Fruit fly (Drosophila melanogaster) whole organism, embryonic: ENCODE measurements around the gene Cpr67Fa1.

ENCODE experiments used
- Bdp1 ChIP-seq: fragments of 200-800 bp; sonication (Bioruptor generic); optimal IDR thresholded peaks from 3 replicates; lab custom pipeline; 2016; ENCODE audit warnings: missing biosample characterization, missing genetic modification characterization
- CG10959 ChIP-seq: fragments of 200-800 bp; sonication (Bioruptor generic); IDR thresholded peaks from 2 replicates; pipeline ENCODE4 v1.3.6; 2022; ENCODE audit warnings: missing biosample characterization, missing genetic modification characterization
- CG11504 ChIP-seq: fragments of 200-800 bp; sonication (Bioruptor generic); optimal IDR thresholded peaks from 3 replicates; lab custom pipeline; 2019; ENCODE audit warnings: missing biosample characterization, mild to moderate bottlenecking, missing genetic modification characterization, moderate library complexity
- CG11695 ChIP-seq: fragments of 200-800 bp; sonication (Bioruptor generic); IDR thresholded peaks from 3 replicates; pipeline ENCODE4 v1.3.6; 2022; ENCODE audit warnings: missing biosample characterization, missing genetic modification characterization
- CG12659 ChIP-seq: fragments of 200-800 bp; sonication (Bioruptor generic); optimal IDR thresholded peaks from 3 replicates; lab custom pipeline; 2017; ENCODE audit warnings: mild to moderate bottlenecking, missing biosample characterization, missing genetic modification reagents, missing genetic modification characterization
- CG14710 ChIP-seq: fragments of 200-800 bp; sonication (Bioruptor generic); optimal IDR thresholded peaks from 3 replicates; lab custom pipeline; 2019; ENCODE audit warnings: missing biosample characterization, mild to moderate bottlenecking, missing genetic modification characterization, moderate library complexity
- CG14965 ChIP-seq: fragments of 200-800 bp; sonication (Bioruptor generic); optimal IDR thresholded peaks from 2 replicates; lab custom pipeline; 2016; ENCODE audit warnings: missing biosample characterization, missing genetic modification characterization, borderline replicate concordance
- CG15073 ChIP-seq: fragments of 200-800 bp; sonication (Bioruptor generic); optimal IDR thresholded peaks from 2 replicates; lab custom pipeline; 2016; ENCODE audit warnings: missing biosample characterization, missing genetic modification characterization
- CG15696 ChIP-seq: fragments of 200-800 bp; sonication (Bioruptor generic); optimal IDR thresholded peaks from 2 replicates; lab custom pipeline; 2019; ENCODE audit warnings: missing biosample characterization, mild to moderate bottlenecking, missing genetic modification characterization, moderate library complexity
- CG1647 ChIP-seq: fragments of 200-800 bp; sonication (Bioruptor generic); optimal IDR thresholded peaks from 3 replicates; lab custom pipeline; 2016; ENCODE audit warnings: missing biosample characterization, missing genetic modification characterization
- CG17186 ChIP-seq: fragments of 200-800 bp; sonication (Bioruptor generic); optimal IDR thresholded peaks from 3 replicates; lab custom pipeline; 2017; ENCODE audit warnings: missing biosample characterization, missing genetic modification reagents, missing genetic modification characterization
- CG2875 ChIP-seq: fragments of 200-800 bp; sonication (Bioruptor generic); optimal IDR thresholded peaks from 2 replicates; lab custom pipeline; 2017; ENCODE audit warnings: missing biosample characterization, mild to moderate bottlenecking, missing genetic modification characterization, missing genetic modification reagents
- CG30020 ChIP-seq: fragments of 200-800 bp; optimal IDR thresholded peaks from 2 replicates; lab custom pipeline; 2019; ENCODE audit warnings: missing biosample characterization, mild to moderate bottlenecking, missing genetic modification characterization, moderate library complexity
- CG3281 ChIP-seq: fragments of 200-800 bp; sonication (Bioruptor generic); optimal IDR thresholded peaks from 3 replicates; lab custom pipeline; 2017; ENCODE audit warnings: missing biosample characterization, mild to moderate bottlenecking, missing genetic modification characterization
- CG33213 ChIP-seq: fragments of 200-800 bp; sonication (Bioruptor generic); optimal IDR thresholded peaks from 3 replicates; lab custom pipeline; 2016; ENCODE audit warnings: missing biosample characterization, missing genetic modification characterization
- CG3407 ChIP-seq: fragments of 200-800 bp; sonication (Bioruptor generic); optimal IDR thresholded peaks from 2 replicates; lab custom pipeline; 2018; ENCODE audit warnings: missing biosample characterization, mild to moderate bottlenecking, missing genetic modification characterization
- CG34422 ChIP-seq: fragments of 200-800 bp; sonication (Bioruptor generic); IDR thresholded peaks from 3 replicates; pipeline ENCODE4 v1.3.6; 2022; ENCODE audit warnings: missing biosample characterization, missing genetic modification characterization
- CG3726 ChIP-seq: fragments of 200-800 bp; sonication (Bioruptor generic); IDR thresholded peaks from 3 replicates; pipeline ENCODE4, ENCODE4 v1.3.6; 2022; ENCODE audit warnings: missing biosample characterization, missing genetic modification characterization
- CG3995 ChIP-seq: fragments of 200-800 bp; sonication (Bioruptor generic); optimal IDR thresholded peaks from 3 replicates; lab custom pipeline; 2016; ENCODE audit warnings: missing biosample characterization, missing genetic modification characterization
- CG4424 ChIP-seq: fragments of 200-800 bp; sonication (Bioruptor generic); optimal IDR thresholded peaks from 3 replicates; lab custom pipeline; 2016; ENCODE audit warnings: missing biosample characterization, missing genetic modification characterization
- CG6654 ChIP-seq: fragments of 200-800 bp; sonication (Bioruptor generic); optimal IDR thresholded peaks from 2 replicates; lab custom pipeline; 2017; ENCODE audit warnings: missing biosample characterization, mild to moderate bottlenecking, missing genetic modification characterization
- CG6689 ChIP-seq: fragments of 200-800 bp; sonication (Bioruptor generic); IDR thresholded peaks from 2 replicates; pipeline ENCODE4 v1.3.6; 2022; ENCODE audit warnings: missing biosample characterization, missing genetic modification characterization
- CG9437 ChIP-seq: fragments of 200-800 bp; sonication (Bioruptor generic); optimal IDR thresholded peaks from 2 replicates; lab custom pipeline; 2018; ENCODE audit warnings: missing biosample characterization, mild to moderate bottlenecking, missing genetic modification characterization
- CTCF ChIP-seq: fragments of 200-800 bp; sonication (Bioruptor generic); optimal IDR thresholded peaks from 2 replicates; lab custom pipeline; 2017; ENCODE audit warnings: missing biosample characterization, mild to moderate bottlenecking, missing genetic modification characterization, moderate library complexity
- Camta ChIP-seq: fragments of 200-800 bp; sonication (Bioruptor generic); optimal IDR thresholded peaks from 2 replicates; lab custom pipeline; 2016; ENCODE audit warnings: missing biosample characterization, missing genetic modification characterization
- Dbx ChIP-seq: fragments of 200-800 bp; sonication (Bioruptor generic); IDR thresholded peaks from 3 replicates; pipeline ENCODE4 v1.3.6; 2022; ENCODE audit warnings: missing biosample characterization, missing genetic modification characterization
- Elba2 ChIP-seq: fragments of 200-800 bp; sonication (Bioruptor generic); optimal IDR thresholded peaks from 3 replicates; lab custom pipeline; 2016; ENCODE audit warnings: missing biosample characterization, missing genetic modification characterization
- Ets65A ChIP-seq: fragments of 200-800 bp; sonication (Bioruptor generic); peaks from one replicate; lab custom pipeline; 2016; ENCODE audit warnings: missing biosample characterization, missing genetic modification characterization
- Fer3 ChIP-seq: fragments of 200-800 bp; sonication (Bioruptor generic); optimal IDR thresholded peaks from 2 replicates; lab custom pipeline; 2018; ENCODE audit warnings: missing biosample characterization, mild to moderate bottlenecking, missing genetic modification characterization, moderate library complexity
- Gug ChIP-seq: fragments of 200-800 bp; sonication (Bioruptor generic); IDR thresholded peaks from 4 replicates; pipeline ENCODE4 v1.3.6; 2022; ENCODE audit warnings: missing biosample characterization, missing genetic modification characterization
- H2.0 ChIP-seq: fragments of 200-800 bp; sonication (Bioruptor generic); IDR thresholded peaks from 2 replicates; pipeline ENCODE4 v1.3.6; 2022; ENCODE audit warnings: missing biosample characterization, missing genetic modification characterization
- Hey ChIP-seq: fragments of 200-800 bp; sonication (Bioruptor generic); optimal IDR thresholded peaks from 3 replicates; lab custom pipeline; 2018; ENCODE audit warnings: missing biosample characterization, mild to moderate bottlenecking, missing genetic modification characterization
- Jarid2 ChIP-seq: fragments of 200-800 bp; sonication (Bioruptor generic); optimal IDR thresholded peaks from 3 replicates; lab custom pipeline; 2017; ENCODE audit warnings: mild to moderate bottlenecking, missing biosample characterization, missing genetic modification reagents, missing genetic modification characterization
- Myb ChIP-seq: fragments of 200-800 bp; sonication (Bioruptor generic); optimal IDR thresholded peaks from 2 replicates; lab custom pipeline; 2016; ENCODE audit warnings: missing biosample characterization, missing genetic modification characterization
- NC2α ChIP-seq: fragments of 200-800 bp; sonication (Bioruptor generic); optimal IDR thresholded peaks from 2 replicates; lab custom pipeline; 2016; ENCODE audit warnings: missing biosample characterization, missing genetic modification characterization
- NC2β ChIP-seq: fragments of 200-800 bp; sonication (Bioruptor generic); optimal IDR thresholded peaks from 2 replicates; lab custom pipeline; 2016; ENCODE audit warnings: missing biosample characterization, missing genetic modification characterization
- NFAT ChIP-seq: fragments of 200-800 bp; sonication (Bioruptor generic); IDR thresholded peaks from 2 replicates; pipeline ENCODE4 v1.3.6; 2022; ENCODE audit warnings: missing biosample characterization, missing genetic modification characterization
- Nf-YA ChIP-seq: fragments of 200-800 bp; sonication (Bioruptor generic); IDR thresholded peaks from 2 replicates; pipeline ENCODE4 v1.3.6; 2022; ENCODE audit warnings: missing biosample characterization, missing genetic modification characterization
- Optix ChIP-seq: fragments of 200-800 bp; sonication (Bioruptor generic); IDR thresholded peaks from 3 replicates; pipeline ENCODE4 v1.3.6; 2022; ENCODE audit warnings: missing biosample characterization, missing genetic modification characterization
- ato ChIP-seq: fragments of 200-800 bp; sonication (Bioruptor generic); IDR thresholded peaks from 2 replicates; pipeline ENCODE4 v1.3.6; 2022; ENCODE audit warnings: missing biosample characterization, missing genetic modification characterization; ENCODE audit not compliant: partially characterized antibody
- br ChIP-seq: fragments of >200 bp; optimal IDR thresholded peaks from 2 replicates; lab custom pipeline; 2017
- dm ChIP-seq: fragments of 200-800 bp; sonication (Bioruptor generic); optimal IDR thresholded peaks from 3 replicates; lab custom pipeline; 2016; ENCODE audit warnings: missing biosample characterization, missing genetic modification characterization
- dmrt11E ChIP-seq: fragments of 200-800 bp; sonication (Bioruptor generic); optimal IDR thresholded peaks from 3 replicates; lab custom pipeline; 2018; ENCODE audit warnings: missing biosample characterization, mild to moderate bottlenecking, missing genetic modification characterization, moderate library complexity
- gcm ChIP-seq: fragments of 200-800 bp; sonication (Bioruptor generic); optimal IDR thresholded peaks from 2 replicates; lab custom pipeline; 2019; ENCODE audit warnings: missing biosample characterization, mild to moderate bottlenecking, missing genetic modification characterization, moderate library complexity
- inv ChIP-seq: fragments of 200-800 bp; sonication (Bioruptor generic); IDR thresholded peaks from 2 replicates; pipeline ENCODE4 v1.3.6; 2022; ENCODE audit warnings: missing biosample characterization, missing genetic modification characterization; ENCODE audit not compliant: partially characterized antibody
- luna ChIP-seq: fragments of 200-800 bp; sonication (Bioruptor generic); optimal IDR thresholded peaks from 2 replicates; lab custom pipeline; 2016; ENCODE audit warnings: missing biosample characterization, missing genetic modification characterization
- mld ChIP-seq: fragments of 200-800 bp; sonication (Bioruptor generic); IDR thresholded peaks from 3 replicates; pipeline ENCODE4 v1.3.6; 2022; ENCODE audit warnings: missing biosample characterization, missing genetic modification characterization; ENCODE audit not compliant: partially characterized antibody
- peb ChIP-seq: fragments of 200-800 bp; sonication (Bioruptor generic); IDR thresholded peaks from 2 replicates; pipeline ENCODE4 v1.3.6; 2022; ENCODE audit warnings: missing biosample characterization, missing genetic modification characterization
- pita ChIP-seq: fragments of 200-800 bp; sonication (Bioruptor generic); optimal IDR thresholded peaks from 2 replicates; lab custom pipeline; 2017; ENCODE audit warnings: missing biosample characterization, mild to moderate bottlenecking, missing genetic modification characterization
- ro ChIP-seq: fragments of 200-800 bp; sonication (Bioruptor generic); IDR thresholded peaks from 2 replicates; pipeline ENCODE4 v1.3.6; 2022; ENCODE audit warnings: missing biosample characterization, missing genetic modification characterization
- slou ChIP-seq: fragments of 200-800 bp; sonication (Bioruptor generic); optimal IDR thresholded peaks from 3 replicates; lab custom pipeline; 2016; ENCODE audit warnings: missing biosample characterization, missing genetic modification characterization
- tgo ChIP-seq: fragments of 200-800 bp; sonication (Bioruptor generic); IDR thresholded peaks from 3 replicates; pipeline ENCODE4 v1.3.6; 2022; ENCODE audit warnings: missing biosample characterization, missing genetic modification characterization
- wek ChIP-seq: fragments of 200-800 bp; sonication (Bioruptor generic); optimal IDR thresholded peaks from 3 replicates; lab custom pipeline; 2018; ENCODE audit warnings: missing biosample characterization, mild to moderate bottlenecking, missing genetic modification characterization, moderate library complexity

The Cpr67Fa1 gene

DNA sequence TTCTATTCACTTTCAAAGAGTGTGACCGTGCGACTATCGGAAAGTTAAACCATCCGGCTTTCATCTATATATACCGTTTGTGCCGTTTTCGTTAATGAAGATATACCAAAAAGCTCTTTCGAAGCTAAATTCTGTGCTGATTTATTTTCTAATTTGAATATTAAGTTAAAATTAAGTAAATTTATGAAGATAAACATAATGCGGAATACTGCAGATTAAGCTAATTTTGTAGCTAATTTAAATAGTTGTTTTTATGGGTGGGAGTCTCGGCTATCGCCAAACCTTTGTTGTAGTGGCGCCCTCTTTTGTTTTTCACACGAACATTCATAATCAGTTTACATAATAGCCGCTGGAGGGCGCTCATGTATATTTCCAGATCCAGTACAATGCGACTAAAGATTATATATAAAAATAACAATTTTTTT lies 9.3 kb downstream of the Cpr67Fa1 start, which contains the start of gene Aps:
Gene Aps, minus strand, starts transcription at position 37 of the 425 bp plus-strand sequence.
- TF ChIP-seq ato (GFP tag; lab: Robert Waterston, UW) (no peak), Dbx (GFP tag; lab: Robert Waterston, UW) (peak; percentile 60; the same call in 1 of the 3 replicates), luna (GFP tag; lab: Kevin White, UChicago) (no peak), NFAT (GFP tag; lab: Robert Waterston, UW) (peak; percentile 89), Camta (GFP tag; lab: Kevin White, UChicago) (peak; percentile 24), H2.0 (GFP tag; lab: Robert Waterston, UW) (peak; percentile 29; the same call in 1 of the 2 replicates), CG15073 (no peak), CG30020 (tag; lab: Kevin White, UChicago) (peak; percentile 20), CG9437 (GFP tag; lab: Kevin White, UChicago) (no peak), CG4424 (GFP tag; lab: Kevin White, UChicago) (peak; percentile 19), Nf-YA (GFP tag; lab: Robert Waterston, UW) (no peak; the same call in 1 of the 2 replicates), CG15696 (peak; percentile 62), slou (GFP tag; lab: Kevin White, UChicago) (no peak), ro (GFP tag; lab: Robert Waterston, UW) (no peak), CTCF (GFP tag; lab: Kevin White, UChicago) (peak; percentile 99), CG34422 (GFP tag; lab: Robert Waterston, UW) (peak; percentile 16; the same call in 1 of the 3 replicates), CG1647 (GFP tag; lab: Kevin White, UChicago) (peak; percentile 19), CG14710 (tag; lab: Kevin White, UChicago) (peak; percentile 79), Elba2 (GFP tag; lab: Kevin White, UChicago) (no peak), peb (GFP tag; lab: Robert Waterston, UW) (no peak), CG3995 (no peak), NC2α (GFP tag; lab: Kevin White, UChicago) (no peak), br (lab: Kevin White, UChicago) (no peak), CG14965 (GFP tag; lab: Kevin White, UChicago) (no peak), Hey (tag; lab: Kevin White, UChicago) (no peak), Ets65A (GFP tag; lab: Kevin White, UChicago) (peak; percentile 88), CG2875 (no peak), CG3726 (GFP tag; lab: Robert Waterston, UW) (no peak), CG11504 (peak; percentile 64), CG6689 (no peak), inv (GFP tag; lab: Robert Waterston, UW) (no peak), Jarid2 (GFP tag; lab: Kevin White, UChicago) (no peak), Optix (GFP tag; lab: Robert Waterston, UW) (no peak), Fer3 (tag; lab: Kevin White, UChicago) (no peak), dm (GFP tag; lab: Kevin White, UChicago) (no peak), CG3407 (GFP tag; lab: Kevin White, UChicago) (peak; percentile 25), CG12659 (peak; percentile 82), CG10959 (GFP tag; lab: Robert Waterston, UW) (0 out of 2 replicates have a peak, but pooled peaks have one; percentile 16), CG17186 (no peak), mld (GFP tag; lab: Robert Waterston, UW) (no peak), pita (GFP tag; lab: Kevin White, UChicago) (peak; percentile 81), CG33213 (GFP tag; lab: Kevin White, UChicago) (peak; percentile 6), Gug (peak; percentile 27; the same call in 1 of the 4 replicates), wek (GFP tag; lab: Kevin White, UChicago) (no peak), dmrt11E (tag; lab: Kevin White, UChicago) (no peak), CG6654 (no peak), Bdp1 (GFP tag; lab: Kevin White, UChicago) (no peak), tgo (GFP tag; lab: Robert Waterston, UW) (peak; percentile 52), NC2β (GFP tag; lab: Kevin White, UChicago) (peak; percentile 12), CG3281 (GFP tag; lab: Kevin White, UChicago) (no peak), CG11695 (GFP tag; lab: Robert Waterston, UW) (no peak), Myb (peak; percentile 31), gcm (GFP tag; lab: Kevin White, UChicago) (no peak)
